Fruit fly (Drosophila melanogaster) whole organism, prepupa: Measurements from ENCODE around the gene CG32071.

Source experiments
- Blimp-1 ChIP-seq: fragments of 200-800 bp; sonication (Bioruptor generic); optimal IDR thresholded peaks from 3 replicates; lab custom pipeline; 2017; ENCODE audit warnings: missing biosample characterization, missing genetic modification characterization, mild to moderate bottlenecking, moderate library complexity, missing genetic modification reagents
- CG31627 ChIP-seq: fragments of 200-800 bp; sonication (Bioruptor generic); optimal IDR thresholded peaks from 3 replicates; lab custom pipeline; 2016; ENCODE audit warnings: missing biosample characterization, missing genetic modification characterization
- CG3919 ChIP-seq: fragments of 200-800 bp; sonication (Bioruptor generic); optimal IDR thresholded peaks from 3 replicates; lab custom pipeline; 2016; ENCODE audit warnings: missing biosample characterization, missing genetic modification characterization
- CG8632 ChIP-seq: fragments of 200-800 bp; sonication (Bioruptor generic); optimal IDR thresholded peaks from 3 replicates; lab custom pipeline; 2016; ENCODE audit warnings: missing biosample characterization, missing genetic modification characterization
- Gug ChIP-seq: fragments of 200-800 bp; sonication (Bioruptor generic); IDR thresholded peaks from 2 replicates; pipeline ENCODE4 v1.3.6; 2022; ENCODE audit warnings: missing biosample characterization, missing genetic modification characterization
- dac ChIP-seq: fragments of 200-800 bp; sonication (Bioruptor generic); optimal IDR thresholded peaks from 2 replicates; lab custom pipeline; 2017; ENCODE audit warnings: missing biosample characterization, mild to moderate bottlenecking, missing genetic modification characterization

DNA sequence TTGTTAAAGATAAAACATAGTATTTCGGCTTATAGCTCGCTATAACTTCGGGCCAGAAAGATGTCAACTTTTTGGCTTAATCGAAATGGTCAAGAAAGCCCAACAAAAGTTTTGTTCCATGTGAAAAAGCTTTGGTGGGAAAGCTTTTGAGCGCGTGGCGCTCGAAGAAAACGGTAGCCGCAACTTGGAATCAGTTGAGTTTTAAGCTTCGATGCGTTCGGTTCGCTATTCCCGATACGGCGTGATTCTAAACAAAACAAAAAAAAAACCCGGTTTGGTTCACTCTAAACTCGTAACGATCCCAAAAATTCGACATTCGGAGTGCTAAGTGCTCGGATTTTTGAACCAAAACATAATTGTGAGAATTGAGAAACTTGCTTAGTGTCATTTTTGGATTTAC, 32.2 kb upstream of the CG32071 start, which contains the start of gene IRSp53:
- no peak for TF ChIP-seq Blimp-1 (GFP tag; lab: Kevin White, UChicago)
- no peak for TF ChIP-seq CG8632 (GFP tag; lab: Kevin White, UChicago)
- TF ChIP-seq CG31627 (GFP tag; lab: Kevin White, UChicago) = no peak
- TF ChIP-seq CG3919 (GFP tag; lab: Kevin White, UChicago) = no peak
- no peak for TF ChIP-seq dac (GFP tag; lab: Kevin White, UChicago)
- TF ChIP-seq Gug (GFP tag; lab: Robert Waterston, UW) = no peak
